Fruit fly (Drosophila melanogaster): ENCODE results near the gene Brd7-9.

DNA sequence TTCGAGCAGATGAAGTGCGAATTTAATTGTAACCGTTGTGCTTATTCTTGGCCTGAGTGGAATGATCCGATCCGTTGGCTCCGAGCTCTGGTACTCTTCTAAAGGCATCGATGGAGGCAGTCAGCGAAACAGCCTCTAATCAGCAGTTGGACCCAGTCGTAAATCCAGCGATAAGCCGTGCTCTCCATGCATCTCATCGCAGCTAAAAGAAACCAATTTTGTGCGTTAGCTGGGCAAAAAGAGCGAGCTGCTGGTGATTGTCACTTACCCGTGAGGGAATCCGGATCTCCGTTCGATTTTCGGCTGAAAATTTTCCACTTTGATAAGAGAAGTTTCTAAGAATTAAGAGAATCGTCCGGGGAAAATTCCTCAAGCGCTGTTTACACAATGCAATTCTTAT, 13.2 kb downstream of the Brd7-9 start, which contains the start of gene LKRSDH:
- no peak for TF ChIP-seq psq (GFP tag; optimal IDR thresholded peaks at IDR 0.05)
- TF ChIP-seq CG17361 (GFP tag; IDR thresholded peaks at IDR 0.05) = no peak
- TF ChIP-seq CG15696 (tag; optimal IDR thresholded peaks at IDR 0.05) = no peak
- TF ChIP-seq lilli (GFP tag; optimal IDR thresholded peaks at IDR 0.05) = no peak
- no peak for TF ChIP-seq Sin3A (optimal IDR thresholded peaks at IDR 0.05)
- TF ChIP-seq nerfin-1 (tag; optimal IDR thresholded peaks at IDR 0.05) = no peak
- no peak for TF ChIP-seq CG9817 (tag; optimal IDR thresholded peaks at IDR 0.05)
- no peak for TF ChIP-seq pfk (GFP tag; optimal IDR thresholded peaks at IDR 0.05)
- no peak for TF ChIP-seq dimm (GFP tag; IDR thresholded peaks at IDR 0.05)
- TF ChIP-seq Eip74EF (GFP tag; optimal IDR thresholded peaks at IDR 0.05) = no peak
